Fruit fly (Drosophila melanogaster) whole organism, embryonic: ENCODE data around the gene pyx.
A peak's percentile ranks its signal among the peaks of the same experiment; 100 is the strongest.

ENCODE experiments used
- BEAF-32 ChIP-seq: fragments of 200-800 bp; sonication (Bioruptor generic); optimal IDR thresholded peaks from 3 replicates; lab custom pipeline; 2017; ENCODE audit warnings: missing biosample characterization, missing genetic modification characterization, mild to moderate bottlenecking, moderate library complexity, missing genetic modification reagents
- CG10274 ChIP-seq: fragments of 200-800 bp; sonication (Bioruptor generic); optimal IDR thresholded peaks from 3 replicates; lab custom pipeline; 2017; ENCODE audit warnings: missing biosample characterization, mild to moderate bottlenecking, missing genetic modification characterization
- CG13624 ChIP-seq: fragments of 200-800 bp; sonication (Bioruptor generic); optimal IDR thresholded peaks from 2 replicates; lab custom pipeline; 2016; ENCODE audit warnings: missing biosample characterization, missing genetic modification characterization
- CG14050 ChIP-seq: fragments of 200-800 bp; sonication (Bioruptor generic); IDR thresholded peaks from 3 replicates; pipeline ENCODE4 v1.3.6; 2022; ENCODE audit warnings: missing biosample characterization, missing genetic modification characterization
- CG16813 ChIP-seq: fragments of 200-800 bp; sonication (Bioruptor generic); IDR thresholded peaks from 3 replicates; pipeline ENCODE4 v1.3.6; 2022; ENCODE audit warnings: missing biosample characterization, missing genetic modification characterization; ENCODE audit not compliant: partially characterized antibody
- CG17186 ChIP-seq: fragments of 200-800 bp; sonication (Bioruptor generic); optimal IDR thresholded peaks from 3 replicates; lab custom pipeline; 2017; ENCODE audit warnings: missing biosample characterization, missing genetic modification reagents, missing genetic modification characterization
- CG1792 ChIP-seq: fragments of 200-800 bp; sonication (Bioruptor generic); optimal IDR thresholded peaks from 2 replicates; lab custom pipeline; 2016; ENCODE audit warnings: missing biosample characterization, missing genetic modification characterization
- CG2129 ChIP-seq: fragments of 200-800 bp; sonication (Bioruptor generic); IDR thresholded peaks from 2 replicates; pipeline ENCODE4 v1.3.6; 2022; ENCODE audit warnings: missing biosample characterization, missing genetic modification characterization; ENCODE audit not compliant: partially characterized antibody
- CG32767 ChIP-seq: fragments of 200-800 bp; sonication (Bioruptor generic); IDR thresholded peaks from 2 replicates; pipeline ENCODE4 v1.3.6; 2022; ENCODE audit warnings: missing biosample characterization, missing genetic modification characterization
- CG34422 ChIP-seq: fragments of 200-800 bp; sonication (Bioruptor generic); IDR thresholded peaks from 3 replicates; pipeline ENCODE4 v1.3.6; 2022; ENCODE audit warnings: missing biosample characterization, missing genetic modification characterization
- CG3726 ChIP-seq: fragments of 200-800 bp; sonication (Bioruptor generic); IDR thresholded peaks from 3 replicates; pipeline ENCODE4, ENCODE4 v1.3.6; 2022; ENCODE audit warnings: missing biosample characterization, missing genetic modification characterization
- CG4282 ChIP-seq: fragments of 200-800 bp; sonication (Bioruptor generic); optimal IDR thresholded peaks from 2 replicates; lab custom pipeline; 2016; ENCODE audit warnings: missing biosample characterization, missing genetic modification characterization
- CG7745 ChIP-seq: fragments of 200-800 bp; sonication (Bioruptor generic); optimal IDR thresholded peaks from 2 replicates; lab custom pipeline; 2018; ENCODE audit warnings: missing biosample characterization, mild to moderate bottlenecking, missing genetic modification characterization, moderate library complexity
- Dll ChIP-seq: fragments of 200-800 bp; sonication (Bioruptor generic); IDR thresholded peaks from 4 replicates; pipeline ENCODE4 v1.3.6; 2022; ENCODE audit warnings: missing biosample characterization, missing genetic modification characterization; ENCODE audit not compliant: partially characterized antibody
- Doc3 ChIP-seq: fragments of 200-800 bp; sonication (Bioruptor generic); IDR thresholded peaks from 3 replicates; pipeline ENCODE4 v1.3.6; 2022; ENCODE audit warnings: missing biosample characterization, missing genetic modification characterization; ENCODE audit not compliant: partially characterized antibody
- Hey ChIP-seq: fragments of 200-800 bp; sonication (Bioruptor generic); optimal IDR thresholded peaks from 3 replicates; lab custom pipeline; 2018; ENCODE audit warnings: missing biosample characterization, mild to moderate bottlenecking, missing genetic modification characterization
- Hmx ChIP-seq: fragments of 200-800 bp; sonication (Bioruptor generic); optimal IDR thresholded peaks from 2 replicates; lab custom pipeline; 2016; ENCODE audit warnings: missing biosample characterization, missing genetic modification characterization
- Hr78 ChIP-seq, 2 experiments: fragments of 200-800 bp in 1 of 2; fragments of >200 bp in 1 of 2; sonication (Bioruptor generic) in 1 of 2; optimal IDR thresholded peaks; 2 replicates each; lab custom pipeline; 2017 to 2019; ENCODE audit warnings: missing biosample characterization in 2 of 2, missing genetic modification characterization in 2 of 2, mild to moderate bottlenecking in 1 of 2, moderate library complexity in 1 of 2
- Lim3 ChIP-seq: fragments of 200-800 bp; sonication (Bioruptor generic); IDR thresholded peaks from 2 replicates; pipeline ENCODE4 v1.3.6; 2022; ENCODE audit warnings: missing biosample characterization, missing genetic modification characterization
- Rx ChIP-seq: fragments of 200-800 bp; sonication (Bioruptor generic); IDR thresholded peaks from 2 replicates; pipeline ENCODE4 v1.3.6; 2022; ENCODE audit warnings: missing biosample characterization, missing genetic modification characterization
- Scr ChIP-seq: fragments of 200-800 bp; sonication (Bioruptor generic); IDR thresholded peaks from 2 replicates; pipeline ENCODE4 v1.3.6; 2022; ENCODE audit warnings: missing biosample characterization, missing genetic modification characterization; ENCODE audit not compliant: partially characterized antibody
- Sry-δ ChIP-seq: fragments of 200-800 bp; sonication (Bioruptor generic); optimal IDR thresholded peaks from 2 replicates; lab custom pipeline; 2016; ENCODE audit warnings: missing biosample characterization, missing genetic modification characterization
- ac ChIP-seq: fragments of 200-800 bp; sonication (Bioruptor generic); optimal IDR thresholded peaks from 3 replicates; lab custom pipeline; 2017; ENCODE audit warnings: missing biosample characterization, mild to moderate bottlenecking, missing genetic modification characterization
- ato ChIP-seq: fragments of 200-800 bp; sonication (Bioruptor generic); IDR thresholded peaks from 2 replicates; pipeline ENCODE4 v1.3.6; 2022; ENCODE audit warnings: missing biosample characterization, missing genetic modification characterization; ENCODE audit not compliant: partially characterized antibody
- cg ChIP-seq: fragments of 200-800 bp; sonication (Bioruptor generic); optimal IDR thresholded peaks from 3 replicates; lab custom pipeline; 2019; ENCODE audit warnings: missing biosample characterization, mild to moderate bottlenecking, missing genetic modification characterization, moderate library complexity
- chinmo ChIP-seq: fragments of 200-800 bp; sonication (Bioruptor generic); IDR thresholded peaks from 4 replicates; pipeline ENCODE4 v1.3.6; 2022; ENCODE audit warnings: missing biosample characterization, missing genetic modification characterization; ENCODE audit not compliant: partially characterized antibody
- crc ChIP-seq: fragments of 200-800 bp; sonication (Bioruptor generic); optimal IDR thresholded peaks from 2 replicates; lab custom pipeline; 2016; ENCODE audit warnings: missing biosample characterization, missing genetic modification characterization
- dmrt99B ChIP-seq: fragments of 200-800 bp; sonication (Bioruptor generic); optimal IDR thresholded peaks from 2 replicates; lab custom pipeline; 2018; ENCODE audit warnings: missing biosample characterization, mild to moderate bottlenecking, missing genetic modification characterization, moderate library complexity
- exex ChIP-seq: fragments of 200-800 bp; sonication (Bioruptor generic); optimal IDR thresholded peaks from 4 replicates; lab custom pipeline; 2018; ENCODE audit warnings: missing biosample characterization, mild to moderate bottlenecking, missing genetic modification characterization, moderate library complexity
- grn ChIP-seq: fragments of 200-800 bp; sonication (Bioruptor generic); optimal IDR thresholded peaks from 3 replicates; lab custom pipeline; 2017; ENCODE audit warnings: missing biosample characterization, missing genetic modification characterization
- h ChIP-seq: fragments of >200 bp; optimal IDR thresholded peaks from 2 replicates; lab custom pipeline; 2017
- her ChIP-seq: fragments of 200-800 bp; sonication (Bioruptor generic); optimal IDR thresholded peaks from 2 replicates; lab custom pipeline; 2016; ENCODE audit warnings: missing biosample characterization, missing genetic modification characterization
- kni ChIP-seq: fragments of 200-800 bp; sonication (Bioruptor generic); optimal IDR thresholded peaks from 3 replicates; lab custom pipeline; 2017; ENCODE audit warnings: mild to moderate bottlenecking, missing biosample characterization, missing genetic modification reagents, missing genetic modification characterization
- lbe ChIP-seq: fragments of 200-800 bp; sonication (Bioruptor generic); optimal IDR thresholded peaks from 2 replicates; lab custom pipeline; 2016; ENCODE audit warnings: missing biosample characterization, mild to moderate bottlenecking, missing genetic modification characterization
- otp ChIP-seq: fragments of 200-800 bp; sonication (Bioruptor generic); IDR thresholded peaks from 3 replicates; pipeline ENCODE4, ENCODE4 v1.3.6; 2022; ENCODE audit warnings: missing biosample characterization, missing genetic modification characterization
- pho ChIP-seq: fragments of 200-800 bp; sonication (Bioruptor generic); optimal IDR thresholded peaks from 2 replicates; lab custom pipeline; 2016; ENCODE audit warnings: missing biosample characterization, missing genetic modification characterization
- row ChIP-seq: fragments of 200-800 bp; sonication (Bioruptor generic); IDR thresholded peaks from 3 replicates; pipeline ENCODE4 v1.3.6; 2022; ENCODE audit warnings: missing biosample characterization, missing genetic modification characterization
- seq ChIP-seq: fragments of 200-800 bp; sonication (Bioruptor generic); IDR thresholded peaks from 2 replicates; pipeline ENCODE4 v1.3.6; 2022; ENCODE audit warnings: missing biosample characterization, missing genetic modification characterization
- trem ChIP-seq: fragments of 200-800 bp; optimal IDR thresholded peaks from 3 replicates; lab custom pipeline; 2019; ENCODE audit warnings: missing biosample characterization, mild to moderate bottlenecking, missing genetic modification characterization, moderate library complexity
- tx ChIP-seq: fragments of 200-800 bp; sonication (Bioruptor generic); optimal IDR thresholded peaks from 2 replicates; lab custom pipeline; 2016; ENCODE audit warnings: missing biosample characterization, missing genetic modification characterization
- vvl ChIP-seq: fragments of 200-800 bp; sonication (Bioruptor generic); IDR thresholded peaks from 2 replicates; pipeline ENCODE4 v1.3.6; 2022; ENCODE audit warnings: missing biosample characterization, missing genetic modification characterization

The pyx gene

dm6 chr3L:177938-178337 lies 44.9 kb downstream of the pyx start (continued):
- no peak for TF ChIP-seq lbe
- TF ChIP-seq Lim3 (GFP tag; lab: Robert Waterston, UW) = no peak
- TF ChIP-seq CG14050 (GFP tag; lab: Robert Waterston, UW) = no peak
- no peak for TF ChIP-seq CG4282 (GFP tag; lab: Kevin White, UChicago)
- TF ChIP-seq Hey = no peak
- TF ChIP-seq CG32767 = no peak
- no peak for TF ChIP-seq grn (GFP tag; lab: Kevin White, UChicago)
- 0 out of 2 replicates have a peak, but pooled peaks have one; percentile 37 for TF ChIP-seq ato (GFP tag; lab: Robert Waterston, UW)
- TF ChIP-seq Hmx (GFP tag; lab: Kevin White, UChicago) = no peak
- TF ChIP-seq Doc3 (GFP tag; lab: Robert Waterston, UW) = peak; percentile 25; the same call in 1 of the 3 replicates
- TF ChIP-seq Dll (GFP tag; lab: Robert Waterston, UW) = peak; percentile 70
- TF ChIP-seq CG16813 (GFP tag; lab: Robert Waterston, UW) = 0 out of 3 replicates have a peak, but pooled peaks have one; percentile 33
- no peak for TF ChIP-seq trem (tag; lab: Kevin White, UChicago)
- no peak for TF ChIP-seq seq (GFP tag; lab: Robert Waterston, UW)
- TF ChIP-seq ac (GFP tag; lab: Kevin White, UChicago) = no peak
- TF ChIP-seq Sry-δ (GFP tag; lab: Kevin White, UChicago) = peak; percentile 7
- no peak for TF ChIP-seq dmrt99B (tag; lab: Kevin White, UChicago)
- no peak for TF ChIP-seq pho (GFP tag; lab: Kevin White, UChicago)
- no peak for TF ChIP-seq CG7745 (tag; lab: Kevin White, UChicago)
- TF ChIP-seq h (lab: Kevin White, UChicago) = no peak
- TF ChIP-seq CG17186 (GFP tag; lab: Kevin White, UChicago) = no peak
- TF ChIP-seq CG10274 (GFP tag; lab: Kevin White, UChicago) = no peak
- 0 out of 3 replicates have a peak, but pooled peaks have one; percentile 15 for TF ChIP-seq row (GFP tag; lab: Robert Waterston, UW)
- TF ChIP-seq BEAF-32 (GFP tag; lab: Kevin White, UChicago) = peak; percentile 40
- no peak for TF ChIP-seq Hr78 (GFP tag; optimal IDR thresholded peaks at IDR 0.05; lab: Kevin White, UChicago)
- no peak for TF ChIP-seq CG13624
- TF ChIP-seq CG3726 = no peak
- TF ChIP-seq exex (tag; lab: Kevin White, UChicago) = no peak
- TF ChIP-seq kni (GFP tag; lab: Kevin White, UChicago) = no peak
- no peak for TF ChIP-seq cg (GFP tag; lab: Kevin White, UChicago)
- TF ChIP-seq Scr (GFP tag; lab: Robert Waterston, UW) = peak; percentile 38; the same call in 1 of the 2 replicates
- no peak for TF ChIP-seq tx (GFP tag; lab: Kevin White, UChicago)
- 0 out of 2 replicates have a peak, but pooled peaks have one; percentile 3 for TF ChIP-seq Rx
- TF ChIP-seq chinmo (GFP tag; lab: Robert Waterston, UW) = 0 out of 4 replicates have a peak, but pooled peaks have one; percentile 33
- TF ChIP-seq her (GFP tag; lab: Kevin White, UChicago) = no peak
- TF ChIP-seq CG2129 (GFP tag; lab: Robert Waterston, UW) = no peak
- 0 out of 2 replicates have a peak, but pooled peaks have one; percentile 17 for TF ChIP-seq vvl (GFP tag; lab: Robert Waterston, UW)
- TF ChIP-seq otp (GFP tag; lab: Robert Waterston, UW) = no peak
- no peak for TF ChIP-seq CG1792 (GFP tag; lab: Kevin White, UChicago)
- TF ChIP-seq crc = no peak
- TF ChIP-seq CG34422 (GFP tag; lab: Robert Waterston, UW) = no peak
